Worm (Caenorhabditis elegans): ENCODE results near the gene F36H1.3.

DNA sequence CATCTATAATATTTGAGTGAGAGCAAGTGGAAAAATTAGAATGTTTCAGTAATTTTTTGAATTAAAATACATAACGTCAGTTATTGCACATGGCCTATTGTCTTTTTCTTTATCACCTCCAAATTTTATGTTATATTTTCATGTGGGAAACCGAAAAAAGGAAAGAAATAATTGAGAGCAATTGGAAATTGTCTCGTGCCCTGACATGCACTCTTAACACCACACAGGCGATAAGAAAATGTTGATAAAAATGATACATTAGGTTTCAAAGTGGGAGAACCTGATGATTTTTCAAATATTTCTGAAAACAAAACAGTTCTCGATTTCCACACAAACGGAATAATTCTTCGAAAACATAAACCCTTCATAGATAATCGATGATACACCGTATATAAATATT lies 34.0 kb upstream of the F36H1.3 start, which contains the start of gene F13H10.3:
- TF ChIP-seq flt-1 (GFP tag; IDR thresholded peaks at IDR 0.05) (no peak), ztf-29 (GFP tag; IDR thresholded peaks at IDR 0.05) (no peak), med-1 (GFP tag; optimal IDR thresholded peaks at IDR 0.05; ENCODE audit: insufficient read depth) (no peak)

Measured in whole organism, midembryonic.